Fruit fly (Drosophila melanogaster) whole organism, adult: Measurements from ENCODE around the gene NitFhit.

Experiments
- CG14711 ChIP-seq: fragments of 200-800 bp; sonication (Bioruptor generic); optimal IDR thresholded peaks from 2 replicates; lab custom pipeline; 2018; ENCODE audit warnings: missing biosample characterization, mild to moderate bottlenecking, missing genetic modification characterization, moderate library complexity
- CG1620 ChIP-seq: fragments of 200-800 bp; sonication (Bioruptor generic); optimal IDR thresholded peaks from 2 replicates; lab custom pipeline; 2016; ENCODE audit warnings: missing biosample characterization, missing genetic modification characterization
- CG33017 ChIP-seq: fragments of 200-800 bp; sonication (Bioruptor generic); optimal IDR thresholded peaks from 2 replicates; lab custom pipeline; 2018; ENCODE audit warnings: missing biosample characterization, mild to moderate bottlenecking, missing genetic modification characterization, moderate library complexity
- CG5204 ChIP-seq: fragments of 200-800 bp; sonication (Bioruptor generic); optimal IDR thresholded peaks from 2 replicates; lab custom pipeline; 2016; ENCODE audit warnings: missing biosample characterization, missing genetic modification characterization
- CG7101 ChIP-seq: fragments of 200-800 bp; sonication (Bioruptor generic); optimal IDR thresholded peaks from 2 replicates; lab custom pipeline; 2018; ENCODE audit warnings: missing biosample characterization, mild to moderate bottlenecking, missing genetic modification characterization, moderate library complexity
- Clk ChIP-seq: fragments of 200-800 bp; sonication (Bioruptor generic); optimal IDR thresholded peaks from 2 replicates; lab custom pipeline; 2017; ENCODE audit warnings: missing biosample characterization, missing genetic modification characterization
- Crg-1 ChIP-seq: fragments of 200-800 bp; sonication (Bioruptor generic); optimal IDR thresholded peaks from 2 replicates; lab custom pipeline; 2016; ENCODE audit warnings: missing biosample characterization, missing genetic modification characterization
- Hr96 ChIP-seq: fragments of 200-800 bp; sonication (Bioruptor generic); optimal IDR thresholded peaks from 2 replicates; lab custom pipeline; 2016; ENCODE audit warnings: missing biosample characterization, missing genetic modification characterization
- bab1 ChIP-seq: fragments of 200-800 bp; sonication (Bioruptor generic); optimal IDR thresholded peaks from 3 replicates; lab custom pipeline; 2019; ENCODE audit warnings: missing biosample characterization, mild to moderate bottlenecking, missing genetic modification characterization, moderate library complexity
- cic ChIP-seq: fragments of 200-800 bp; sonication (Bioruptor generic); optimal IDR thresholded peaks from 2 replicates; lab custom pipeline; 2017; ENCODE audit warnings: missing biosample characterization, mild to moderate bottlenecking, missing genetic modification characterization, moderate library complexity
- cnc ChIP-seq, 2 experiments: fragments of >200 bp; optimal IDR thresholded peaks; 2 replicates each; lab custom pipeline; 2017
- kay ChIP-seq: fragments of 200-800 bp; sonication (Bioruptor generic); peaks from one replicate; lab custom pipeline; 2016; ENCODE audit warnings: missing biosample characterization, missing genetic modification characterization, borderline replicate concordance
- tj ChIP-seq: fragments of 200-800 bp; sonication (Bioruptor generic); optimal IDR thresholded peaks from 3 replicates; lab custom pipeline; 2017; ENCODE audit warnings: missing biosample characterization, mild to moderate bottlenecking, missing genetic modification characterization, moderate library complexity

dm6 chr3L:178445-178844 lies 25.1 kb upstream of the NitFhit start:
- TF ChIP-seq CG1620 (no peak), Crg-1 (GFP tag; lab: Kevin White, UChicago) (no peak), Clk (GFP tag; lab: Kevin White, UChicago) (no peak), cnc (optimal IDR thresholded peaks at IDR 0.05; lab: Kevin White, UChicago) (no peak), CG33017 (no peak), kay (GFP tag; lab: Kevin White, UChicago) (no peak), Hr96 (no peak), CG7101 (tag; lab: Kevin White, UChicago) (no peak), CG5204 (GFP tag; lab: Kevin White, UChicago) (no peak), tj (no peak), bab1 (GFP tag; lab: Kevin White, UChicago) (no peak), CG14711 (tag; lab: Kevin White, UChicago) (no peak), cic (no peak)
